Worm (Caenorhabditis elegans) whole organism, L4 larva: ENCODE data around the gene Y45F3A.5.

Source experiments
- F37D6.2 ChIP-seq: sonication (generic microtip); optimal IDR thresholded peaks from 2 replicates; lab custom pipeline; 2016; ENCODE audit warnings: mild to moderate bottlenecking, missing genetic modification characterization, missing compliant biosample characterization
- F44E2.7 ChIP-seq: fragments of 200-800 bp; sonication (Bioruptor generic); IDR thresholded peaks from 2 replicates; pipeline ENCODE4 v2.1.2; 2022; ENCODE audit warnings: missing genetic modification characterization, missing compliant biosample characterization
- F49E8.2 ChIP-seq: sonication (generic microtip); optimal IDR thresholded peaks from 2 replicates; lab custom pipeline; 2016; ENCODE audit warnings: missing compliant biosample characterization, mild to moderate bottlenecking, missing genetic modification characterization, borderline replicate concordance
- R02D3.7 ChIP-seq: fragments of 150-350 bp; sonication (generic microtip); optimal IDR thresholded peaks from 3 replicates; lab custom pipeline; 2014; ENCODE audit warnings: missing biosample characterization, missing genetic modification characterization
- Y105C5A.15 ChIP-seq: fragments of 200-800 bp; sonication (Bioruptor generic); IDR thresholded peaks from 2 replicates; pipeline ENCODE4 v1.3.6; 2022; ENCODE audit warnings: missing genetic modification characterization, missing compliant biosample characterization
- Y48G9A.11 ChIP-seq: fragments of 200-800 bp; sonication (Bioruptor generic); IDR thresholded peaks from 2 replicates; pipeline ENCODE4 v1.3.6; 2022; ENCODE audit warnings: missing genetic modification reagents, missing genetic modification characterization, missing compliant biosample characterization
- Y75B8A.6 ChIP-seq: fragments of 200-800 bp; sonication (Bioruptor generic); IDR thresholded peaks from 2 replicates; pipeline ENCODE4 v1.3.6; 2022; ENCODE audit warnings: missing genetic modification reagents, missing genetic modification characterization, missing compliant biosample characterization
- ZK546.5 ChIP-seq, 2 experiments: sonication (generic microtip); optimal IDR thresholded peaks; 2 replicates each; lab custom pipeline; 2017; ENCODE audit warnings: missing biosample characterization in 2 of 2, missing genetic modification characterization in 2 of 2
- aha-1 ChIP-seq: fragments of 150-350 bp; peaks from one replicate; lab custom pipeline; 2014; ENCODE audit warnings: missing biosample characterization, missing genetic modification characterization
- aly-2 ChIP-seq: sonication (generic microtip); optimal IDR thresholded peaks from 2 replicates; lab custom pipeline; 2018; ENCODE audit warnings: missing biosample characterization, missing genetic modification characterization
- attf-4 ChIP-seq: sonication (generic microtip); optimal IDR thresholded peaks from 3 replicates; lab custom pipeline; 2017; ENCODE audit warnings: missing biosample characterization, missing genetic modification characterization
- ceh-44 ChIP-seq: fragments of 200-800 bp; sonication (Bioruptor generic); IDR thresholded peaks from 2 replicates; pipeline ENCODE4 v1.3.6; 2022; ENCODE audit warnings: missing genetic modification reagents, missing genetic modification characterization, missing compliant biosample characterization
- ctbp-1 ChIP-seq: fragments of 200-800 bp; sonication (Bioruptor generic); IDR thresholded peaks from 2 replicates; pipeline ENCODE4 v1.3.6; 2022; ENCODE audit warnings: missing genetic modification reagents, missing genetic modification characterization, missing compliant biosample characterization
- daf-16 ChIP-seq, 3 experiments: sonication (generic microtip); optimal IDR thresholded peaks; 2 replicates each; lab custom pipeline; 2016 to 2017; ENCODE audit warnings: missing genetic modification characterization in 3 of 3, missing genetic modification reagents in 3 of 3, mild to moderate bottlenecking in 2 of 3, missing compliant biosample characterization in 2 of 3, missing biosample characterization in 1 of 3, moderate library complexity in 1 of 3
- daf-8 ChIP-seq: fragments of 200-800 bp; sonication (Bioruptor generic); IDR thresholded peaks from 2 replicates; pipeline ENCODE4 v1.3.6; 2022; ENCODE audit warnings: missing genetic modification characterization, missing compliant biosample characterization
- dmd-8 ChIP-seq: fragments of 200-800 bp; sonication (Bioruptor generic); IDR thresholded peaks from 2 replicates; pipeline ENCODE4 v1.3.6; 2022; ENCODE audit warnings: missing genetic modification characterization, missing compliant biosample characterization
- dmd-9 ChIP-seq: fragments of 200-800 bp; sonication (Bioruptor generic); IDR thresholded peaks from 2 replicates; pipeline ENCODE4 v1.3.6; 2022; ENCODE audit warnings: missing genetic modification reagents, missing genetic modification characterization, missing compliant biosample characterization
- dpl-1 ChIP-seq: fragments of 150-350 bp; optimal IDR thresholded peaks from 2 replicates; lab custom pipeline; 2014; ENCODE audit warnings: missing biosample characterization, missing genetic modification reagents, missing genetic modification characterization
- fkh-10 ChIP-seq: fragments of 150-350 bp; optimal IDR thresholded peaks from 2 replicates; lab custom pipeline; 2014; ENCODE audit warnings: missing biosample characterization, missing genetic modification reagents, missing genetic modification characterization
- hlh-30 ChIP-seq: sonication (generic microtip); optimal IDR thresholded peaks from 2 replicates; lab custom pipeline; 2017; ENCODE audit warnings: antibody characterized with exemption, mild to moderate bottlenecking, missing genetic modification characterization, missing compliant biosample characterization; ENCODE audit not compliant: insufficient read depth
- jun-1 ChIP-seq: fragments of 150-350 bp; optimal IDR thresholded peaks from 2 replicates; lab custom pipeline; 2014; ENCODE audit warnings: missing biosample characterization, missing genetic modification reagents, missing genetic modification characterization
- lin-1 ChIP-seq: fragments of 200-800 bp; sonication (Bioruptor generic); IDR thresholded peaks from 2 replicates; pipeline ENCODE4 v1.3.6; 2022; ENCODE audit warnings: missing genetic modification reagents, missing genetic modification characterization, missing compliant biosample characterization
- lin-13 ChIP-seq: fragments of 150-350 bp; optimal IDR thresholded peaks from 2 replicates; lab custom pipeline; 2014; ENCODE audit warnings: missing biosample characterization, missing genetic modification reagents, missing genetic modification characterization
- lin-15B ChIP-seq: fragments of 150-350 bp; sonication (generic microtip); optimal IDR thresholded peaks from 3 replicates; lab custom pipeline; 2014; ENCODE audit warnings: missing biosample characterization, missing genetic modification characterization
- lin-29 ChIP-seq: fragments of 200-800 bp; sonication (Bioruptor generic); IDR thresholded peaks from 2 replicates; pipeline ENCODE4 v1.3.6; 2022; ENCODE audit warnings: missing genetic modification reagents, missing genetic modification characterization, missing compliant biosample characterization
- lsy-2 ChIP-seq, 2 experiments: fragments of 150-350 bp in 1 of 2; sonication (generic microtip) in 1 of 2; optimal IDR thresholded peaks; 2 replicates each; lab custom pipeline; 2014 to 2017; ENCODE audit warnings: missing biosample characterization in 2 of 2, missing genetic modification characterization in 2 of 2
- mdl-1 ChIP-seq, 2 experiments: fragments of 150-350 bp in 1 of 2; sonication (generic microtip) in 1 of 2; optimal IDR thresholded peaks; 2 replicates each; lab custom pipeline; 2014 to 2017; ENCODE audit warnings: missing biosample characterization in 2 of 2, missing genetic modification characterization in 2 of 2
- mdt-29 ChIP-seq: fragments of 200-800 bp; sonication (Bioruptor generic); IDR thresholded peaks from 2 replicates; pipeline ENCODE4 v1.3.6; 2022; ENCODE audit warnings: missing genetic modification reagents, missing genetic modification characterization, missing compliant biosample characterization
- mep-1 ChIP-seq: fragments of 150-350 bp; sonication (generic microtip); optimal IDR thresholded peaks from 3 replicates; lab custom pipeline; 2014; ENCODE audit warnings: missing biosample characterization, missing genetic modification characterization
- mes-2 ChIP-seq: sonication (generic microtip); optimal IDR thresholded peaks from 2 replicates; lab custom pipeline; 2016; ENCODE audit warnings: missing genotype, mild to moderate bottlenecking, missing genetic modification characterization, missing compliant biosample characterization; ENCODE audit not compliant: poor library complexity, severe bottlenecking
- nhr-11 ChIP-seq: fragments of 150-350 bp; optimal IDR thresholded peaks from 2 replicates; lab custom pipeline; 2014; ENCODE audit warnings: missing biosample characterization, missing genetic modification characterization
- nhr-25 ChIP-seq: sonication (generic microtip); optimal IDR thresholded peaks from 2 replicates; lab custom pipeline; 2017; ENCODE audit warnings: missing genetic modification characterization, mild to moderate bottlenecking, missing compliant biosample characterization, antibody characterized with exemption, moderate library complexity, borderline replicate concordance; ENCODE audit not compliant: insufficient read depth
- nhr-28 ChIP-seq: fragments of 150-350 bp; optimal IDR thresholded peaks from 2 replicates; lab custom pipeline; 2014; ENCODE audit warnings: missing biosample characterization, missing genetic modification characterization
- pha-4 ChIP-seq, 2 experiments: fragments of 150-350 bp in 1 of 2; fragments of 200-800 bp in 1 of 2; sonication (Bioruptor generic) in 1 of 2; IDR thresholded peaks in 1 of 2; optimal IDR thresholded peaks in 1 of 2; 2 replicates each; pipeline versions ENCODE4 v1.3.6 to Lab custom; 2014 to 2022; ENCODE audit warnings: missing genetic modification characterization in 2 of 2, missing genetic modification reagents in 2 of 2, missing biosample characterization in 1 of 2, missing compliant biosample characterization in 1 of 2
- php-3 ChIP-seq: fragments of 200-800 bp; sonication (Bioruptor generic); IDR thresholded peaks from 2 replicates; pipeline ENCODE4 v1.3.6; 2022; ENCODE audit warnings: missing genetic modification reagents, missing genetic modification characterization, missing compliant biosample characterization
- pqm-1 ChIP-seq: sonication (generic microtip); optimal IDR thresholded peaks from 2 replicates; lab custom pipeline; 2017; ENCODE audit warnings: missing biosample characterization, missing genetic modification characterization
- unc-62 ChIP-seq, 3 experiments: fragments of 150-350 bp in 1 of 3; sonication (generic microtip); optimal IDR thresholded peaks in 2 of 3; peaks in 1 of 3; 1 replicate in 1 of 3; 2 replicates in 2 of 3; lab custom pipeline; 2014 to 2017; ENCODE audit warnings: missing biosample characterization in 3 of 3, missing genetic modification characterization in 3 of 3, missing genetic modification reagents in 3 of 3, missing genotype in 1 of 3
- zag-1 ChIP-seq: fragments of 150-350 bp; optimal IDR thresholded peaks from 2 replicates; lab custom pipeline; 2014; ENCODE audit warnings: missing biosample characterization, missing genetic modification characterization
- zfp-3 ChIP-seq: fragments of 200-800 bp; sonication (Bioruptor generic); conservative IDR thresholded peaks from 2 replicates; pipeline ENCODE4 v1.3.6; 2022; ENCODE audit warnings: missing genetic modification reagents, missing genetic modification characterization, missing compliant biosample characterization
- zip-11 ChIP-seq: fragments of 200-800 bp; sonication (Bioruptor generic); IDR thresholded peaks from 2 replicates; pipeline ENCODE4 v1.3.6; 2022; ENCODE audit warnings: missing genetic modification characterization, missing compliant biosample characterization
- zip-2 ChIP-seq: fragments of 150-350 bp; optimal IDR thresholded peaks from 2 replicates; lab custom pipeline; 2014; ENCODE audit warnings: missing biosample characterization, missing genetic modification characterization

The Y45F3A.5 gene

DNA sequence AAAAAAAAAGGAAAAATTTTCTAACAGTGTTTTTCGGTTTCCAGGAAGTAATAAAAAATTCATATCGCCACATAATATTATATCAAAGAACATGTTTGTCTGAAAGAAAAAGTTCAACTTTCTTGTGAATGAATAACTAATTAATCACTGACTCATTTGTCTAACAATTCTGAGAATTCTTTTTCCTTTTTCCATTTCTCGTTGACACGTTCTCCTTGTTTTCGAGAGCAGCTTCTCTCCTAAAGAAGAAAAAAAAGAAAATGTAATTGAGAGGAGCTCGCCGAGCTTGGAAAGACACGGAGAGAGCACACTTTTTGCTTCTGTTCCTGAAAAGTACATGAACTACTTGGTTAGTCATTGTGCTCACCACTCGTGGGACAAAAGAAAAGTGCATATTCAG, 22.0 kb upstream of the Y45F3A.5 start:
- TF ChIP-seq fkh-10 (GFP tag; lab: Kevin White, UChicago), result peak; percentile 4
- TF ChIP-seq daf-16 (GFP tag; optimal IDR thresholded peaks at IDR 0.05; lab: Kevin White, UChicago), result no peak
- peak; percentile 2 for TF ChIP-seq daf-16 (tag; optimal IDR thresholded peaks at IDR 0.05; lab: Kevin White, UChicago)
- peak; percentile 92 for TF ChIP-seq aha-1 (tag; lab: Kevin White, UChicago)
- TF ChIP-seq aly-2 (tag; lab: Kevin White, UChicago), result no peak
- TF ChIP-seq lin-1 (GFP tag; lab: Robert Waterston, UW), result no peak
- TF ChIP-seq lsy-2 (tag; optimal IDR thresholded peaks at IDR 0.05; lab: Kevin White, UChicago), result peak in 1 of 2 experiments; percentile 15
- TF ChIP-seq zip-2, result no peak

DNA sequence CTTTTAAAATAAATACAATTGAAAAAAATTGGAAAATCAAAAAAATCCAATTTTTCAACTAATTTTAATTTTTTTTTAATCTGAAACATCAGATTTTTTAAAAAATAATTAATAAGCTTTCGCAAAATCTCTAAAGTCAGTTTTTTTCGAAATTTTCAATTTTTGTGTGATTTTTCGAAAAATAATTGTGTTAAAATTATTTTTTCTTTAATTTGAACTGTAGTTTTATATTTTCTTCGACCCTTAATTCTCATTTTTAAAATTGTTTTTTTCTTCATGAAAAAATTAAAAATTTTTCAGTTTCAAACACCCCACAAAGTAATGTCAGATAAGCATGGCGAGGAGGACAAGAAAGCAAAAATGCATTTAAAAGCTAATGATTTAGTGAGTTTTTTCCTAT, 18.9 kb upstream of the Y45F3A.5 start, which contains the start of gene rabx-5:
Gene rabx-5, plus strand, starts transcription at position 301 of the 400 bp plus-strand sequence.
- TF ChIP-seq ceh-44 (no peak), pha-4 (GFP tag; IDR thresholded peaks at IDR 0.05; lab: Robert Waterston, UW) (no peak), pha-4 (tag; optimal IDR thresholded peaks at IDR 0.05; lab: Kevin White, UChicago) (no peak), F37D6.2 (tag; lab: Kevin White, UChicago) (no peak), nhr-25 (no peak), mep-1 (tag; lab: Kevin White, UChicago) (no peak), lin-29 (GFP tag; lab: Robert Waterston, UW) (no peak), unc-62 (GFP tag; optimal IDR thresholded peaks at IDR 0.05 in 1 of 2; lab: Kevin White, UChicago) (no peak), unc-62 (tag; optimal IDR thresholded peaks at IDR 0.05; lab: Kevin White, UChicago) (no peak), dpl-1 (GFP tag; lab: Kevin White, UChicago) (no peak), F49E8.2 (tag; lab: Kevin White, UChicago) (no peak), jun-1 (tag; lab: Kevin White, UChicago) (no peak), R02D3.7 (tag; lab: Kevin White, UChicago) (no peak), attf-4 (tag; lab: Kevin White, UChicago) (no peak), mes-2 (tag; lab: Kevin White, UChicago) (no peak), lin-15B (tag; lab: Kevin White, UChicago) (no peak), zag-1 (no peak), F44E2.7 (no peak), lin-13 (GFP tag; lab: Kevin White, UChicago) (no peak), mdl-1 (tag; optimal IDR thresholded peaks at IDR 0.05; lab: Kevin White, UChicago) (no peak)

DNA sequence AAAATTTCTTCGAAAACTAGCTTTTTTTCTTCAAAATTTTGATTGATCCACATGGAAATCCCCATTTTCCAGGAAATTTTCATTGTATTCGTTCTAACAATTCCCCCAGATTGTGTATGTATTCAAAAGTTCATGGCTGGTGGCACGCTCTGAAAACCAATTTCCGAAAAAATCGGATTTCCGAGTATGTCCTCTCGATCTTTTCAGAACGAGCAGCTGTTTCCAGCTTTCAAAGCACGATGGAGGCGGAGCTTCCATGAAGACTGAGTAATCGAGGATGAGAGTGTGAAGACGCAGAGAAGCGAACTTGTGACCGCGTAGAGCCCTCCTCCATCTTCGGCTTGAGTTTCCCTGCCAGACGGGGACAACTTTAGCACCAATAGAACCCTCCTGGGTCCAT, 18.2 kb upstream of the Y45F3A.5 start:
- TF ChIP-seq jun-1 (tag; lab: Kevin White, UChicago) (no peak), zfp-3 (GFP tag; lab: Robert Waterston, UW) (no peak), mdt-29 (GFP tag; lab: Robert Waterston, UW) (no peak), ceh-44 (no peak), daf-8 (GFP tag; lab: Robert Waterston, UW) (no peak), Y105C5A.15 (GFP tag; lab: Robert Waterston, UW) (no peak), pqm-1 (tag; lab: Kevin White, UChicago) (no peak), aha-1 (tag; lab: Kevin White, UChicago) (peak; percentile 46), lsy-2 (tag; optimal IDR thresholded peaks at IDR 0.05; lab: Kevin White, UChicago) (peak in 1 of 2 experiments; percentile 19), Y48G9A.11 (GFP tag; lab: Robert Waterston, UW) (no peak), dmd-8 (no peak), nhr-28 (tag; lab: Kevin White, UChicago) (no peak), php-3 (GFP tag; lab: Robert Waterston, UW) (no peak), F44E2.7 (no peak), dmd-9 (GFP tag; lab: Robert Waterston, UW) (no peak), Y75B8A.6 (GFP tag; lab: Robert Waterston, UW) (no peak), ctbp-1 (GFP tag; lab: Robert Waterston, UW) (0 out of 2 replicates have a peak, but pooled peaks have one; percentile 35), hlh-30 (tag; lab: Kevin White, UChicago) (peak; percentile 44), pha-4 (GFP tag; IDR thresholded peaks at IDR 0.05; lab: Robert Waterston, UW) (no peak), pha-4 (tag; optimal IDR thresholded peaks at IDR 0.05; lab: Kevin White, UChicago) (no peak), zip-2 (no peak), zip-11 (GFP tag; lab: Robert Waterston, UW) (no peak), fkh-10 (GFP tag; lab: Kevin White, UChicago) (no peak), nhr-11 (tag; lab: Kevin White, UChicago) (peak; percentile 7), mdl-1 (tag; optimal IDR thresholded peaks at IDR 0.05; lab: Kevin White, UChicago) (no peak), ZK546.5 (tag; optimal IDR thresholded peaks at IDR 0.05; lab: Kevin White, UChicago) (no peak), unc-62 (GFP tag; optimal IDR thresholded peaks at IDR 0.05 in 1 of 2; lab: Kevin White, UChicago) (peak in 1 of 2 experiments; percentile 28), unc-62 (tag; optimal IDR thresholded peaks at IDR 0.05; lab: Kevin White, UChicago) (no peak)
